Worm (Caenorhabditis elegans) whole organism, early embryonic: ENCODE data around the gene T04A11.1.

ENCODE experiments used
- ama-1 ChIP-seq: fragments of 150-350 bp; optimal IDR thresholded peaks from 2 replicates; lab custom pipeline; 2014
- ceh-13 ChIP-seq: fragments of 200-800 bp; sonication (Bioruptor generic); optimal IDR thresholded peaks from 2 replicates; lab custom pipeline; 2018; ENCODE audit warnings: mild to moderate bottlenecking, missing genetic modification characterization, missing compliant biosample characterization
- hnd-1 ChIP-seq: sonication (generic microtip); optimal IDR thresholded peaks from 2 replicates; lab custom pipeline; 2016; ENCODE audit warnings: missing genetic modification characterization, missing compliant biosample characterization
- scrt-1 ChIP-seq: fragments of 200-800 bp; sonication (Bioruptor generic); IDR thresholded peaks from 2 replicates; pipeline ENCODE4 v1.3.6; 2022; ENCODE audit warnings: missing genetic modification characterization, missing compliant biosample characterization
- tbx-37 ChIP-seq: fragments of 200-800 bp; sonication (Bioruptor generic); conservative IDR thresholded peaks from 2 replicates; pipeline ENCODE4 v1.3.6; 2022; ENCODE audit warnings: missing genetic modification reagents, missing genetic modification characterization, missing compliant biosample characterization

ce11 chrIV:12456613-12457012, 20.2 kb downstream of the T04A11.1 start, which contains the start of gene C25G4.7:
- TF ChIP-seq ama-1 (lab: Kevin White, UChicago) (no peak), scrt-1 (GFP tag; lab: Robert Waterston, UW) (no peak), ceh-13 (GFP tag; lab: Kevin White, UChicago) (no peak), hnd-1 (no peak), tbx-37 (GFP tag; lab: Robert Waterston, UW) (no peak)
